Worm (Caenorhabditis elegans) whole organism, L2 larva: Measurements from ENCODE around the gene T16G12.12.

Experiments
- C34F6.9 ChIP-seq: fragments of 150-350 bp; optimal IDR thresholded peaks from 2 replicates; lab custom pipeline; 2014; ENCODE audit warnings: missing biosample characterization, missing genetic modification characterization
- F13H6.1 ChIP-seq: sonication (generic microtip); optimal IDR thresholded peaks from 2 replicates; lab custom pipeline; 2016; ENCODE audit warnings: missing genetic modification characterization, missing compliant biosample characterization
- R02D3.7 ChIP-seq: fragments of 150-350 bp; optimal IDR thresholded peaks from 2 replicates; lab custom pipeline; 2014; ENCODE audit warnings: missing biosample characterization, missing genetic modification characterization
- Y55F3AM.14 ChIP-seq: fragments of 200-800 bp; sonication (Bioruptor generic); optimal IDR thresholded peaks from 2 replicates; lab custom pipeline; 2018; ENCODE audit warnings: mild to moderate bottlenecking, missing genetic modification characterization, missing compliant biosample characterization
- ZK546.5 ChIP-seq: sonication (generic microtip); optimal IDR thresholded peaks from 2 replicates; lab custom pipeline; 2017; ENCODE audit warnings: missing biosample characterization, missing genetic modification characterization
- aly-2 ChIP-seq: fragments of 150-350 bp; optimal IDR thresholded peaks from 2 replicates; lab custom pipeline; 2014; ENCODE audit warnings: missing biosample characterization, missing genetic modification characterization
- ama-1 ChIP-seq: fragments of 150-350 bp; optimal IDR thresholded peaks from 2 replicates; lab custom pipeline; 2018; ENCODE audit warnings: inconsistent platforms
- blmp-1 ChIP-seq: sonication (generic microtip); optimal IDR thresholded peaks from 2 replicates; lab custom pipeline; 2017; ENCODE audit warnings: missing genetic modification characterization, mild to moderate bottlenecking, missing compliant biosample characterization, antibody characterized with exemption, moderate library complexity; ENCODE audit not compliant: insufficient read depth
- ceh-16 ChIP-seq: fragments of 150-350 bp; optimal IDR thresholded peaks from 2 replicates; lab custom pipeline; 2014; ENCODE audit warnings: missing biosample characterization, missing genetic modification characterization
- dmd-4 ChIP-seq: sonication (generic microtip); optimal IDR thresholded peaks from 2 replicates; lab custom pipeline; 2017; ENCODE audit warnings: missing biosample characterization, missing genetic modification characterization
- egl-27 ChIP-seq: sonication (generic microtip); optimal IDR thresholded peaks from 3 replicates; lab custom pipeline; 2017; ENCODE audit warnings: missing biosample characterization, missing genetic modification reagents, missing genetic modification characterization
- elt-3 ChIP-seq: sonication (generic microtip); optimal IDR thresholded peaks from 2 replicates; lab custom pipeline; 2017; ENCODE audit warnings: missing biosample characterization, missing genetic modification characterization
- fos-1 ChIP-seq: fragments of 150-350 bp; optimal IDR thresholded peaks from 2 replicates; lab custom pipeline; 2014; ENCODE audit warnings: missing biosample characterization, missing genetic modification characterization
- lin-11 ChIP-seq: fragments of 150-350 bp; sonication (generic microtip); optimal IDR thresholded peaks from 2 replicates; lab custom pipeline; 2014; ENCODE audit warnings: missing biosample characterization, missing genetic modification characterization, inconsistent platforms, mixed read lengths
- lin-13 ChIP-seq: fragments of 150-350 bp; optimal IDR thresholded peaks from 2 replicates; lab custom pipeline; 2014; ENCODE audit warnings: missing biosample characterization, missing genetic modification reagents, missing genetic modification characterization
- lin-39 ChIP-seq: fragments of 150-350 bp; optimal IDR thresholded peaks from 2 replicates; lab custom pipeline; 2014; ENCODE audit warnings: missing biosample characterization, missing genetic modification reagents, missing genetic modification characterization
- lsy-2 ChIP-seq, 2 experiments: fragments of 150-350 bp in 1 of 2; sonication (generic microtip) in 1 of 2; optimal IDR thresholded peaks; 2 replicates each; lab custom pipeline; 2014 to 2017; ENCODE audit warnings: missing biosample characterization in 2 of 2, missing genetic modification characterization in 2 of 2
- mab-5 ChIP-seq: fragments of 150-350 bp; optimal IDR thresholded peaks from 2 replicates; lab custom pipeline; 2014; ENCODE audit warnings: missing biosample characterization, missing genetic modification characterization
- mbf-1 ChIP-seq: sonication (generic microtip); optimal IDR thresholded peaks from 2 replicates; lab custom pipeline; 2017; ENCODE audit warnings: missing biosample characterization, missing genetic modification characterization
- mdl-1 ChIP-seq, 2 experiments: fragments of 150-350 bp in 1 of 2; sonication (generic microtip) in 1 of 2; optimal IDR thresholded peaks; 2 replicates each; lab custom pipeline; 2017; ENCODE audit warnings: missing biosample characterization in 2 of 2, missing genetic modification characterization in 2 of 2
- nhr-11 ChIP-seq: fragments of 150-350 bp; optimal IDR thresholded peaks from 2 replicates; lab custom pipeline; 2014; ENCODE audit warnings: missing biosample characterization, missing genetic modification characterization
- nhr-12 ChIP-seq: fragments of 150-350 bp; optimal IDR thresholded peaks from 2 replicates; lab custom pipeline; 2014; ENCODE audit warnings: missing biosample characterization, missing genetic modification characterization
- nhr-129 ChIP-seq: fragments of 150-350 bp; optimal IDR thresholded peaks from 2 replicates; lab custom pipeline; 2014; ENCODE audit warnings: missing biosample characterization, missing genetic modification characterization
- nhr-21 ChIP-seq: fragments of 150-350 bp; optimal IDR thresholded peaks from 2 replicates; lab custom pipeline; 2014; ENCODE audit warnings: missing biosample characterization, missing genetic modification characterization
- nhr-237 ChIP-seq: fragments of 150-350 bp; optimal IDR thresholded peaks from 2 replicates; lab custom pipeline; 2014; ENCODE audit warnings: missing biosample characterization, missing genetic modification characterization
- nhr-6 ChIP-seq: fragments of 150-350 bp; optimal IDR thresholded peaks from 2 replicates; lab custom pipeline; 2014; ENCODE audit warnings: missing biosample characterization, missing genetic modification characterization
- peb-1 ChIP-seq: fragments of 150-350 bp; optimal IDR thresholded peaks from 2 replicates; lab custom pipeline; 2014; ENCODE audit warnings: missing biosample characterization, missing genetic modification characterization
- sem-4 ChIP-seq: fragments of 150-350 bp; optimal IDR thresholded peaks from 2 replicates; lab custom pipeline; 2014; ENCODE audit warnings: missing biosample characterization, missing genetic modification reagents, missing genetic modification characterization
- skn-1 ChIP-seq: sonication (generic microtip); optimal IDR thresholded peaks from 2 replicates; lab custom pipeline; 2017; ENCODE audit warnings: missing biosample characterization, missing genetic modification characterization
- sma-3 ChIP-seq: sonication (generic microtip); optimal IDR thresholded peaks from 2 replicates; lab custom pipeline; 2016; ENCODE audit warnings: missing genetic modification reagents, missing genetic modification characterization, missing compliant biosample characterization
- snpc-4 ChIP-seq: fragments of 150-350 bp; optimal IDR thresholded peaks from 2 replicates; lab custom pipeline; 2014; ENCODE audit warnings: missing biosample characterization, missing genetic modification characterization
- unc-39 ChIP-seq: fragments of 150-350 bp; optimal IDR thresholded peaks from 2 replicates; lab custom pipeline; 2014; ENCODE audit warnings: missing biosample characterization, missing genetic modification characterization
- unc-62 ChIP-seq: fragments of 150-350 bp; optimal IDR thresholded peaks from 2 replicates; lab custom pipeline; 2014; ENCODE audit warnings: missing biosample characterization, missing genetic modification reagents, missing genetic modification characterization
- zag-1 ChIP-seq: fragments of 150-350 bp; optimal IDR thresholded peaks from 2 replicates; lab custom pipeline; 2014; ENCODE audit warnings: missing biosample characterization, missing genetic modification characterization
- ztf-1 ChIP-seq: fragments of 200-800 bp; sonication (Bioruptor generic); conservative IDR thresholded peaks from 2 replicates; pipeline ENCODE4 v1.3.6; 2022; ENCODE audit warnings: missing genetic modification characterization, missing compliant biosample characterization
- ztf-11 ChIP-seq: sonication (generic microtip); optimal IDR thresholded peaks from 2 replicates; lab custom pipeline; 2017; ENCODE audit warnings: missing biosample characterization, missing genetic modification characterization
- ztf-4 ChIP-seq: fragments of 150-350 bp; optimal IDR thresholded peaks from 2 replicates; lab custom pipeline; 2014; ENCODE audit warnings: missing biosample characterization, missing genetic modification characterization

T16G12.12 gene

DNA sequence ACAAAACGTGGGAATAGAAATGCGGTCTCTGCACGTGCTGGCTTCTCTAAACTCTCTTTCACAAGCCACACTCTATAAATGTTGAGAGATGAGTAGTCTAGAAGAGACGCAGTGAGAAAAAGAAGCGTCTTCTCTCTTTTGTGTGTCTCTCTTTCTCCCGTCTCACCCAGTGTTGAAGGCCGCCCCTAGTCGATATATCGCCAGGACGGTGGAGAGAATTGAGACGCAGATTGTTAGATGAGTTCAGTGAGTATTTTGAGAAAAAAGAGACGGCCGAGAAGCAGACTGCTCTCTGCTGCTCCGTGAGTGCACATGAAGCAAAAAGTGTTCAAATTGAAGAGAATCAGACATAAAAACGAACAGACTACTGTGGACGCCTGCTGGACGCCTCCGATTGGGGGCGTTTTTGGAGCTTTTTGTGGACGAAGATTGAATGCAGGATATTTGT is 43.1 kb downstream of the T16G12.12 start (continued):
- TF ChIP-seq sem-4 (tag; lab: Kevin White, UChicago) = peak; percentile 85
- TF ChIP-seq egl-27 (tag; lab: Kevin White, UChicago) = peak; percentile 94
- peak; percentile 80 for TF ChIP-seq unc-62 (GFP tag; lab: Kevin White, UChicago)
- peak; percentile 86 for TF ChIP-seq zag-1 (tag; lab: Kevin White, UChicago)
- TF ChIP-seq nhr-237 (tag; lab: Kevin White, UChicago) = peak; percentile 60
- peak; percentile 86 for TF ChIP-seq ztf-4 (tag; lab: Kevin White, UChicago)
- TF ChIP-seq R02D3.7 (tag; lab: Kevin White, UChicago) = peak; percentile 18
- TF ChIP-seq lin-13 = peak; percentile 83
- peak; percentile 42 for TF ChIP-seq ZK546.5 (tag; lab: Kevin White, UChicago)
- TF ChIP-seq fos-1 = peak; percentile 80
- TF ChIP-seq snpc-4 (tag; lab: Kevin White, UChicago) = peak; percentile 54

DNA sequence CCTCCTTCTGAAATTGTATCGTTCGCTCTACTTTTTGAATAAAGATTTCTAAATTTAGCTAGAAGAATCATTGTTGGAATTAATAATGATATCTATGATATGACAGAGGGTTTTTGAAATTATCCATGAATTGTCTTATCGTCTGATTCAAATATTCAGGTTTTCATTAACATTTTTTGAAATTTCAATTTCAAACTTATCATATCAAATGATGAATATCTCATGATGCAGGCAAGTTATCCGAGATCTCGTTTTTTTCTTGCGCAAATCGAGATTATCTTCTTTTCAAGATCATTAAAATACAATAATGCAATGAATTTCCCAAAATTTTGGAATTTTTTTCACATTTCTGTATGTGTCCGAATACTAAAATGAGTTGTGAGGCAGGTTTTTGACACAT is 44.6 kb downstream of the T16G12.12 start, which contains the start of gene spop-1:
spop-1 (minus strand) TSS at position 101 of the 400 bp plus-strand sequence.
- no peak for TF ChIP-seq mab-5 (tag; lab: Kevin White, UChicago)
- TF ChIP-seq ztf-1 (GFP tag; lab: Robert Waterston, UW) = no peak
- TF ChIP-seq unc-62 (GFP tag; lab: Kevin White, UChicago) = no peak
- no peak for TF ChIP-seq ZK546.5 (tag; lab: Kevin White, UChicago)
- TF ChIP-seq mdl-1 (tag; optimal IDR thresholded peaks at IDR 0.05; lab: Kevin White, UChicago) = no peak
- no peak for TF ChIP-seq lin-11
- no peak for TF ChIP-seq mbf-1
- no peak for TF ChIP-seq unc-39 (tag; lab: Kevin White, UChicago)
- no peak for TF ChIP-seq blmp-1 (tag; lab: Kevin White, UChicago)
- no peak for TF ChIP-seq nhr-21 (tag; lab: Kevin White, UChicago)
- no peak for TF ChIP-seq nhr-11 (tag; lab: Kevin White, UChicago)
- no peak for TF ChIP-seq F13H6.1 (tag; lab: Kevin White, UChicago)
- TF ChIP-seq nhr-6 (tag; lab: Kevin White, UChicago) = no peak
- no peak for TF ChIP-seq ztf-11 (tag; lab: Kevin White, UChicago)
- no peak for TF ChIP-seq dmd-4 (tag; lab: Kevin White, UChicago)
- TF ChIP-seq ceh-16 (tag; lab: Kevin White, UChicago) = no peak
- TF ChIP-seq lsy-2 (tag; optimal IDR thresholded peaks at IDR 0.05; lab: Kevin White, UChicago) = no peak
- TF ChIP-seq egl-27 (tag; lab: Kevin White, UChicago) = no peak
- no peak for TF ChIP-seq ztf-4 (tag; lab: Kevin White, UChicago)

DNA sequence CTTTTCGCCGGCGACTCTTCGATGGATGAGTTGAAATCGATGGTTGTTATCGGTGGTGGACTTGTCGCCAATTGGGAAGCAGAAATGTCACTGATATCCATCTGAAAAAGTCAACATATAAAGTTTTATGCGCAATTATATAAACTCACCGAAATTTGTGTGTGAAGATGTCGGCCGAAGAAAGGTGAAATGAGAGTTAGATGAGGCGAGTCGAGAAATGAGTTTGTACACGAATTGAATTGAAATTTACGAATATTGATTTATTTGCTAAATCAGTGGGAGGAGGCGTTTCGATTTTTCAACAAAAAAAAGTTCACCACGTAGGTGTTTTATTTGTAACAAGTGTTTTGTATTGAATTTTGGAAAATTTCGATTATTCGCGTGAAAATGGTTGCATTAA is 47.9 kb downstream of the T16G12.12 start, which contains the start of gene kel-10:
kel-10 (minus strand) TSS at position 101 of the 400 bp plus-strand sequence.
- TF ChIP-seq Y55F3AM.14 (GFP tag; lab: Kevin White, UChicago) = no peak
- TF ChIP-seq, all 48 proteins: peak for 0

DNA sequence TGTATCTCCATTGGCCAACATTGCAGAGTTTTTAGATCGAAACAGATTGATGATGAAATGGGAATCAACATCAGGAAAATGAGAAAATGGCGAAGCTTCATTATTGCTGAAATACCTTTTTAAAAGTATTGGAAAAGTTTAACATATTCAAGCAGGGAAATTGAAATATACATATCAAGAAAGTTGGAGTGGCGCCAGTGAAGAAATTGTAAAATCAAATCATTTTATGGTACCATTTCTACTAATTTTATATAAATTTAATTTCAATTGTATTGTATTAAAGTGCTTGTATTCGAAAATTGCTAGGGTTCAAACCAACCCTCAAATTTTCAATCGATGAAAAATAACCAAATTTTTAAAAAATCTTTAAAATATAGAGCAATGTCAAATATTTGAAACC is 53.0 kb downstream of the T16G12.12 start, which contains the start of gene srt-55:
srt-55 (minus strand) TSS at position 101 of the 400 bp plus-strand sequence.
- TF ChIP-seq R02D3.7 (tag; lab: Kevin White, UChicago) = no peak
- TF ChIP-seq C34F6.9 = no peak
- TF ChIP-seq peb-1 = no peak
- no peak for TF ChIP-seq ztf-4 (tag; lab: Kevin White, UChicago)
- no peak for TF ChIP-seq sma-3 (GFP tag; lab: Kevin White, UChicago)
- TF ChIP-seq mbf-1 = no peak
- TF ChIP-seq nhr-129 (tag; lab: Kevin White, UChicago) = no peak
- TF ChIP-seq snpc-4 (tag; lab: Kevin White, UChicago) = no peak
- TF ChIP-seq ama-1 (lab: Kevin White, UChicago) = no peak
- TF ChIP-seq nhr-21 (tag; lab: Kevin White, UChicago) = no peak
- TF ChIP-seq nhr-12 (tag; lab: Kevin White, UChicago) = no peak
- TF ChIP-seq mab-5 (tag; lab: Kevin White, UChicago) = no peak
- no peak for TF ChIP-seq lin-11
- TF ChIP-seq lin-39 (tag; lab: Kevin White, UChicago) = no peak
- no peak for TF ChIP-seq skn-1
- no peak for TF ChIP-seq aly-2 (tag; lab: Kevin White, UChicago)
- no peak for TF ChIP-seq zag-1 (tag; lab: Kevin White, UChicago)
- no peak for TF ChIP-seq ZK546.5 (tag; lab: Kevin White, UChicago)
- TF ChIP-seq egl-27 (tag; lab: Kevin White, UChicago) = no peak
- no peak for TF ChIP-seq elt-3
